Worm (Caenorhabditis elegans) whole organism, early embryonic: ENCODE measurements around the gene srg-68.

Experiments
- B0310.2 ChIP-seq: sonication (generic microtip); optimal IDR thresholded peaks from 2 replicates; lab custom pipeline; 2016; ENCODE audit warnings: mild to moderate bottlenecking, missing genetic modification characterization, missing compliant biosample characterization
- F13C5.2 ChIP-seq: sonication (generic microtip); optimal IDR thresholded peaks from 2 replicates; lab custom pipeline; 2017; ENCODE audit warnings: mild to moderate bottlenecking, missing genetic modification characterization, inconsistent platforms, missing compliant biosample characterization
- aly-1 ChIP-seq: sonication (generic microtip); optimal IDR thresholded peaks from 2 replicates; lab custom pipeline; 2016; ENCODE audit warnings: missing genetic modification characterization, missing compliant biosample characterization
- ama-1 ChIP-seq: fragments of 150-350 bp; optimal IDR thresholded peaks from 2 replicates; lab custom pipeline; 2014
- ceh-13 ChIP-seq: fragments of 200-800 bp; sonication (Bioruptor generic); optimal IDR thresholded peaks from 2 replicates; lab custom pipeline; 2018; ENCODE audit warnings: mild to moderate bottlenecking, missing genetic modification characterization, missing compliant biosample characterization
- ceh-36 ChIP-seq: sonication (generic microtip); optimal IDR thresholded peaks from 2 replicates; lab custom pipeline; 2016; ENCODE audit warnings: missing genetic modification characterization, inconsistent platforms, missing compliant biosample characterization
- ets-7 ChIP-seq: sonication (generic microtip); optimal IDR thresholded peaks from 2 replicates; lab custom pipeline; 2016; ENCODE audit warnings: missing genotype, missing genetic modification characterization, missing compliant biosample characterization
- flt-1 ChIP-seq: fragments of 200-800 bp; sonication (Bioruptor generic); IDR thresholded peaks from 2 replicates; pipeline ENCODE4 v1.3.6; 2022; ENCODE audit warnings: missing genetic modification characterization, missing compliant biosample characterization
- hmbx-1 ChIP-seq: sonication (generic microtip); optimal IDR thresholded peaks from 2 replicates; lab custom pipeline; 2016; ENCODE audit warnings: mild to moderate bottlenecking, missing genetic modification characterization, missing compliant biosample characterization
- hmg-4 ChIP-seq: fragments of 200-800 bp; sonication (Bioruptor generic); optimal IDR thresholded peaks from 2 replicates; lab custom pipeline; 2018; ENCODE audit warnings: mild to moderate bottlenecking, missing genetic modification characterization, missing compliant biosample characterization
- hnd-1 ChIP-seq: sonication (generic microtip); optimal IDR thresholded peaks from 2 replicates; lab custom pipeline; 2016; ENCODE audit warnings: missing genetic modification characterization, missing compliant biosample characterization
- pes-1 ChIP-seq: fragments of 200-800 bp; sonication (Bioruptor generic); IDR thresholded peaks from 2 replicates; pipeline ENCODE4 v1.3.6; 2022; ENCODE audit warnings: missing genetic modification reagents, missing genetic modification characterization, missing compliant biosample characterization
- scrt-1 ChIP-seq: fragments of 200-800 bp; sonication (Bioruptor generic); IDR thresholded peaks from 2 replicates; pipeline ENCODE4 v1.3.6; 2022; ENCODE audit warnings: missing genetic modification characterization, missing compliant biosample characterization
- sea-1 ChIP-seq: fragments of 200-800 bp; sonication (Bioruptor generic); conservative IDR thresholded peaks from 2 replicates; pipeline ENCODE4 v1.3.6; 2022; ENCODE audit warnings: missing genetic modification characterization, missing compliant biosample characterization
- tbx-11 ChIP-seq: fragments of 200-800 bp; sonication (Bioruptor generic); IDR thresholded peaks from 2 replicates; pipeline ENCODE4 v1.3.6; 2022; ENCODE audit warnings: missing genetic modification characterization, missing compliant biosample characterization
- tbx-37 ChIP-seq: fragments of 200-800 bp; sonication (Bioruptor generic); conservative IDR thresholded peaks from 2 replicates; pipeline ENCODE4 v1.3.6; 2022; ENCODE audit warnings: missing genetic modification reagents, missing genetic modification characterization, missing compliant biosample characterization
- tra-4 ChIP-seq: sonication (generic microtip); optimal IDR thresholded peaks from 2 replicates; lab custom pipeline; 2017; ENCODE audit warnings: missing genetic modification characterization, missing compliant biosample characterization

srg-68 gene

ce11 chrV:5465335-5465734 lies at the start of gene srg-68:
srg-68 (minus strand) TSS chrV:5465435.
- TF ChIP-seq ceh-36 (tag; lab: Kevin White, UChicago), result no peak
- no peak for TF ChIP-seq pes-1
- TF ChIP-seq ceh-13 (GFP tag; lab: Kevin White, UChicago), result no peak
- no peak for TF ChIP-seq B0310.2 (tag; lab: Kevin White, UChicago)
- no peak for TF ChIP-seq F13C5.2
- TF ChIP-seq tbx-37 (GFP tag; lab: Robert Waterston, UW), result no peak
- TF ChIP-seq hmg-4 (GFP tag; lab: Kevin White, UChicago), result no peak
- no peak for TF ChIP-seq tbx-11
- TF ChIP-seq flt-1, result no peak
- no peak for TF ChIP-seq ets-7 (tag; lab: Kevin White, UChicago)
- TF ChIP-seq scrt-1 (GFP tag; lab: Robert Waterston, UW), result no peak
- no peak for TF ChIP-seq hnd-1 (tag; lab: Kevin White, UChicago)
- TF ChIP-seq ama-1 (lab: Kevin White, UChicago), result no peak
- TF ChIP-seq sea-1 (GFP tag; lab: Robert Waterston, UW), result no peak
- no peak for TF ChIP-seq aly-1 (tag; lab: Kevin White, UChicago)
- TF ChIP-seq hmbx-1 (tag; lab: Kevin White, UChicago), result no peak
- TF ChIP-seq tra-4 (tag; lab: Kevin White, UChicago), result no peak

- TF ChIP-seq aly-1 (tag; lab: Kevin White, UChicago) (no peak), sea-1 (GFP tag; lab: Robert Waterston, UW) (no peak), flt-1 (no peak)
Observed at ce11 chrV:5513630-5514378, 48.6 kb upstream of the srg-68 start, which contains the start of the genes hpo-15 and mms-19. hpo-15 (minus strand) TSS chrV:5513830. mms-19 (plus strand) TSS chrV:5514348.

- TF ChIP-seq hnd-1 (tag; lab: Kevin White, UChicago), result no peak
- no peak for TF ChIP-seq ceh-13 (GFP tag; lab: Kevin White, UChicago)
- no peak for TF ChIP-seq hmg-4 (GFP tag; lab: Kevin White, UChicago)
- TF ChIP-seq ceh-36 (tag; lab: Kevin White, UChicago), result no peak
- no peak for TF ChIP-seq sea-1 (GFP tag; lab: Robert Waterston, UW)
- no peak for TF ChIP-seq ama-1 (lab: Kevin White, UChicago)
- no peak for TF ChIP-seq aly-1 (tag; lab: Kevin White, UChicago)
- TF ChIP-seq pes-1, result no peak
- TF ChIP-seq hmbx-1 (tag; lab: Kevin White, UChicago), result no peak
- no peak for TF ChIP-seq tra-4 (tag; lab: Kevin White, UChicago)
- TF ChIP-seq B0310.2 (tag; lab: Kevin White, UChicago), result no peak
- TF ChIP-seq tbx-37 (GFP tag; lab: Robert Waterston, UW), result no peak
- no peak for TF ChIP-seq scrt-1 (GFP tag; lab: Robert Waterston, UW)
- no peak for TF ChIP-seq F13C5.2
- TF ChIP-seq tbx-11, result no peak
- no peak for TF ChIP-seq ets-7 (tag; lab: Kevin White, UChicago)
Observed at ce11 chrV:5512559-5512958, 47.3 kb upstream of the srg-68 start.

ce11 chrV:5511720-5512119 lies 46.5 kb upstream of the srg-68 start:
- no peak for TF ChIP-seq tbx-11
- no peak for TF ChIP-seq F13C5.2
- no peak for TF ChIP-seq ceh-36 (tag; lab: Kevin White, UChicago)
- no peak for TF ChIP-seq tbx-37 (GFP tag; lab: Robert Waterston, UW)
- no peak for TF ChIP-seq sea-1 (GFP tag; lab: Robert Waterston, UW)
- no peak for TF ChIP-seq ets-7 (tag; lab: Kevin White, UChicago)
- TF ChIP-seq tra-4 (tag; lab: Kevin White, UChicago), result no peak
- TF ChIP-seq hmbx-1 (tag; lab: Kevin White, UChicago), result no peak
- TF ChIP-seq scrt-1 (GFP tag; lab: Robert Waterston, UW), result no peak
- no peak for TF ChIP-seq ama-1 (lab: Kevin White, UChicago)
- no peak for TF ChIP-seq hnd-1 (tag; lab: Kevin White, UChicago)
- no peak for TF ChIP-seq ceh-13 (GFP tag; lab: Kevin White, UChicago)
- TF ChIP-seq flt-1, result no peak
- TF ChIP-seq aly-1 (tag; lab: Kevin White, UChicago), result no peak
- TF ChIP-seq pes-1, result no peak
- no peak for TF ChIP-seq hmg-4 (GFP tag; lab: Kevin White, UChicago)

ce11 chrV:5509966-5510365 lies 44.7 kb upstream of the srg-68 start:
- TF ChIP-seq F13C5.2 (no peak), aly-1 (tag; lab: Kevin White, UChicago) (no peak), tbx-11 (no peak), sea-1 (GFP tag; lab: Robert Waterston, UW) (no peak), scrt-1 (GFP tag; lab: Robert Waterston, UW) (no peak), ama-1 (lab: Kevin White, UChicago) (no peak), pes-1 (no peak), ets-7 (tag; lab: Kevin White, UChicago) (no peak), flt-1 (no peak), hmbx-1 (tag; lab: Kevin White, UChicago) (no peak), tbx-37 (GFP tag; lab: Robert Waterston, UW) (no peak), hnd-1 (tag; lab: Kevin White, UChicago) (no peak), B0310.2 (tag; lab: Kevin White, UChicago) (no peak), hmg-4 (GFP tag; lab: Kevin White, UChicago) (no peak)

ce11 chrV:5509134-5509533 lies 43.9 kb upstream of the srg-68 start:
- no peak for TF ChIP-seq ets-7 (tag; lab: Kevin White, UChicago)

- TF ChIP-seq ama-1 (lab: Kevin White, UChicago) (no peak), tra-4 (tag; lab: Kevin White, UChicago) (peak; percentile 9), tbx-11 (peak; percentile 47; the same call in 1 of the 2 replicates), ceh-13 (GFP tag; lab: Kevin White, UChicago) (no peak), F13C5.2 (peak; percentile 78), aly-1 (tag; lab: Kevin White, UChicago) (no peak), ceh-36 (tag; lab: Kevin White, UChicago) (peak; percentile 15), scrt-1 (GFP tag; lab: Robert Waterston, UW) (0 out of 2 replicates have a peak, but pooled peaks have one; percentile 34), ets-7 (tag; lab: Kevin White, UChicago) (no peak), hmbx-1 (tag; lab: Kevin White, UChicago) (no peak), hmg-4 (GFP tag; lab: Kevin White, UChicago) (peak; percentile 67), hnd-1 (tag; lab: Kevin White, UChicago) (no peak), sea-1 (GFP tag; lab: Robert Waterston, UW) (0 out of 2 replicates have a peak, but pooled peaks have one; percentile 9), B0310.2 (tag; lab: Kevin White, UChicago) (no peak), pes-1 (peak; percentile 67), flt-1 (peak; percentile 49; the same call in 1 of the 2 replicates), tbx-37 (GFP tag; lab: Robert Waterston, UW) (peak; percentile 66; the same call in 1 of the 2 replicates)
Observed at ce11 chrV:5504807-5505442, 39.7 kb upstream of the srg-68 start, which contains the start of the genes dnj-19 and nhr-47. dnj-19 (minus strand) TSS chrV:5504857. nhr-47 (plus strand) TSS chrV:5505253.
